Worm (Caenorhabditis elegans) whole organism, L1 larva: ENCODE results near the gene rpl-5.

Source experiments
- C04F5.9 ChIP-seq: sonication (generic microtip); optimal IDR thresholded peaks from 2 replicates; lab custom pipeline; 2016; ENCODE audit warnings: missing genetic modification characterization, missing compliant biosample characterization
- F16B12.6 ChIP-seq: fragments of 150-350 bp; optimal IDR thresholded peaks from 2 replicates; lab custom pipeline; 2014; ENCODE audit warnings: missing biosample characterization, missing genetic modification characterization
- Y116A8C.19 ChIP-seq: sonication (generic microtip); optimal IDR thresholded peaks from 2 replicates; lab custom pipeline; 2016; ENCODE audit warnings: missing compliant biosample characterization, missing genetic modification characterization, borderline replicate concordance
- aha-1 ChIP-seq: fragments of 150-350 bp; optimal IDR thresholded peaks from 2 replicates; lab custom pipeline; 2014; ENCODE audit warnings: missing biosample characterization, missing genetic modification characterization
- alr-1 ChIP-seq: fragments of 200-800 bp; sonication (Bioruptor generic); optimal IDR thresholded peaks from 2 replicates; lab custom pipeline; 2018; ENCODE audit warnings: borderline replicate concordance, mild to moderate bottlenecking, missing genetic modification characterization, missing compliant biosample characterization
- aly-2 ChIP-seq: fragments of 150-350 bp; optimal IDR thresholded peaks from 2 replicates; lab custom pipeline; 2014; ENCODE audit warnings: missing biosample characterization, missing genetic modification characterization
- blmp-1 ChIP-seq: fragments of 150-350 bp; optimal IDR thresholded peaks from 2 replicates; lab custom pipeline; 2014; ENCODE audit warnings: missing biosample characterization, missing genetic modification characterization
- ceh-63 ChIP-seq: fragments of 200-800 bp; sonication (Bioruptor generic); optimal IDR thresholded peaks from 2 replicates; lab custom pipeline; 2018; ENCODE audit warnings: mild to moderate bottlenecking, missing genetic modification characterization, missing compliant biosample characterization
- ceh-8 ChIP-seq: fragments of 200-800 bp; sonication (Bioruptor generic); optimal IDR thresholded peaks from 2 replicates; lab custom pipeline; 2018; ENCODE audit warnings: mild to moderate bottlenecking, missing genetic modification characterization, moderate library complexity, missing compliant biosample characterization
- ceh-82 ChIP-seq, 3 experiments: fragments of 150-350 bp in 1 of 3; sonication (generic microtip) in 2 of 3; optimal IDR thresholded peaks; 2 replicates each; lab custom pipeline; 2014 to 2017; ENCODE audit warnings: missing biosample characterization in 3 of 3, missing genetic modification characterization in 3 of 3
- ceh-88 ChIP-seq: fragments of 200-800 bp; sonication (Bioruptor generic); IDR thresholded peaks from 2 replicates; pipeline ENCODE4 v1.3.6; 2022; ENCODE audit warnings: missing genetic modification characterization, missing compliant biosample characterization
- ces-1 ChIP-seq: fragments of 150-350 bp; optimal IDR thresholded peaks from 2 replicates; lab custom pipeline; 2014; ENCODE audit warnings: missing biosample characterization, missing genetic modification reagents, missing genetic modification characterization
- dpl-1 ChIP-seq, 3 experiments: fragments of 150-350 bp in 2 of 3; sonication (generic microtip) in 1 of 3; optimal IDR thresholded peaks; 2 replicates each; lab custom pipeline; 2014 to 2017; ENCODE audit warnings: missing biosample characterization in 3 of 3, missing genetic modification characterization in 3 of 3, missing genetic modification reagents in 3 of 3
- dsc-1 ChIP-seq: sonication (generic microtip); optimal IDR thresholded peaks from 2 replicates; lab custom pipeline; 2016; ENCODE audit warnings: mild to moderate bottlenecking, missing genetic modification characterization, missing compliant biosample characterization
- efl-1 ChIP-seq, 4 experiments: fragments of 150-350 bp; optimal IDR thresholded peaks in 3 of 4; peaks in 1 of 4; 1 replicate in 1 of 4; 2 replicates in 3 of 4; lab custom pipeline; 2014; ENCODE audit warnings: missing biosample characterization in 2 of 4, missing genetic modification characterization in 2 of 4, missing genetic modification reagents in 2 of 4
- egl-27 ChIP-seq, 2 experiments: fragments of 150-350 bp in 1 of 2; sonication (generic microtip); optimal IDR thresholded peaks; 3 replicates each; lab custom pipeline; 2017 to 2018; ENCODE audit warnings: missing biosample characterization in 2 of 2, missing genetic modification characterization in 2 of 2, missing genetic modification reagents in 2 of 2
- fkh-8 ChIP-seq: sonication (generic microtip); optimal IDR thresholded peaks from 2 replicates; lab custom pipeline; 2016; ENCODE audit warnings: mild to moderate bottlenecking, missing genetic modification characterization, missing compliant biosample characterization
- fos-1 ChIP-seq: fragments of 150-350 bp; optimal IDR thresholded peaks from 2 replicates; lab custom pipeline; 2014; ENCODE audit warnings: missing biosample characterization, missing genetic modification characterization
- grh-1 ChIP-seq: fragments of 200-800 bp; sonication (Bioruptor generic); IDR thresholded peaks from 2 replicates; pipeline ENCODE4 v1.3.6; 2022; ENCODE audit warnings: missing genetic modification reagents, missing genetic modification characterization, missing compliant biosample characterization
- hlh-17 ChIP-seq: fragments of 200-800 bp; sonication (Bioruptor generic); optimal IDR thresholded peaks from 2 replicates; lab custom pipeline; 2018; ENCODE audit warnings: missing genetic modification characterization, mild to moderate bottlenecking, missing compliant biosample characterization, moderate library complexity, borderline replicate concordance
- irx-1 ChIP-seq: sonication (generic microtip); optimal IDR thresholded peaks from 2 replicates; lab custom pipeline; 2016; ENCODE audit warnings: missing genetic modification characterization, missing compliant biosample characterization
- isw-1 ChIP-seq: fragments of 200-800 bp; sonication (Bioruptor generic); IDR thresholded peaks from 2 replicates; pipeline ENCODE4 v1.3.6; 2022; ENCODE audit warnings: missing genetic modification characterization, missing compliant biosample characterization
- jun-1 ChIP-seq: fragments of 150-350 bp; optimal IDR thresholded peaks from 2 replicates; lab custom pipeline; 2014; ENCODE audit warnings: missing biosample characterization, missing genetic modification reagents, missing genetic modification characterization
- lin-13 ChIP-seq: fragments of 150-350 bp; optimal IDR thresholded peaks from 2 replicates; lab custom pipeline; 2014; ENCODE audit warnings: missing biosample characterization, missing genetic modification reagents, missing genetic modification characterization
- lin-35 ChIP-seq, 2 experiments: fragments of 150-350 bp; optimal IDR thresholded peaks; 2 replicates each; lab custom pipeline; 2014; ENCODE audit warnings: missing biosample characterization in 2 of 2, missing genetic modification characterization in 2 of 2, missing genetic modification reagents in 2 of 2
- lir-3 ChIP-seq: sonication (generic microtip); optimal IDR thresholded peaks from 2 replicates; lab custom pipeline; 2016; ENCODE audit warnings: mild to moderate bottlenecking, missing genetic modification characterization, moderate library complexity, missing compliant biosample characterization; ENCODE audit not compliant: poor library complexity
- lsy-2 ChIP-seq, 2 experiments: fragments of 150-350 bp; optimal IDR thresholded peaks; 2 replicates each; lab custom pipeline; 2014; ENCODE audit warnings: missing biosample characterization in 2 of 2, missing genetic modification characterization in 2 of 2
- mab-9 ChIP-seq: fragments of 200-800 bp; sonication (Bioruptor generic); IDR thresholded peaks from 2 replicates; pipeline ENCODE4 v1.3.6; 2022; ENCODE audit warnings: missing genetic modification reagents, missing genetic modification characterization, missing compliant biosample characterization
- mep-1 ChIP-seq: fragments of 150-350 bp; optimal IDR thresholded peaks from 2 replicates; lab custom pipeline; 2014; ENCODE audit warnings: missing biosample characterization, missing genetic modification characterization
- nhr-12 ChIP-seq: sonication (generic microtip); optimal IDR thresholded peaks from 2 replicates; lab custom pipeline; 2017; ENCODE audit warnings: missing biosample characterization, missing genetic modification characterization
- nhr-20 ChIP-seq: sonication (generic microtip); optimal IDR thresholded peaks from 2 replicates; lab custom pipeline; 2016; ENCODE audit warnings: mild to moderate bottlenecking, missing genetic modification characterization, missing compliant biosample characterization
- nhr-28 ChIP-seq: fragments of 150-350 bp; optimal IDR thresholded peaks from 2 replicates; lab custom pipeline; 2014; ENCODE audit warnings: missing biosample characterization, missing genetic modification characterization
- nhr-47 ChIP-seq: sonication (generic microtip); optimal IDR thresholded peaks from 2 replicates; lab custom pipeline; 2016; ENCODE audit warnings: mild to moderate bottlenecking, missing genetic modification characterization, moderate library complexity, missing compliant biosample characterization
- nhr-76 ChIP-seq: sonication (generic microtip); optimal IDR thresholded peaks from 2 replicates; lab custom pipeline; 2017; ENCODE audit warnings: missing biosample characterization, missing genetic modification characterization
- pag-3 ChIP-seq: sonication (generic microtip); optimal IDR thresholded peaks from 2 replicates; lab custom pipeline; 2017; ENCODE audit warnings: missing genetic modification characterization, mild to moderate bottlenecking, missing compliant biosample characterization, antibody characterized with exemption, borderline replicate concordance; ENCODE audit not compliant: insufficient read depth
- skn-1 ChIP-seq: fragments of 150-350 bp; optimal IDR thresholded peaks from 2 replicates; lab custom pipeline; 2014; ENCODE audit warnings: missing biosample characterization, missing genetic modification characterization
- sox-4 ChIP-seq: sonication (generic microtip); optimal IDR thresholded peaks from 2 replicates; lab custom pipeline; 2016; ENCODE audit warnings: missing genetic modification characterization, missing compliant biosample characterization
- sup-37 ChIP-seq: fragments of 200-800 bp; sonication (Bioruptor generic); optimal IDR thresholded peaks from 2 replicates; lab custom pipeline; 2018; ENCODE audit warnings: mild to moderate bottlenecking, missing genetic modification characterization, missing compliant biosample characterization
- swsn-7 ChIP-seq: sonication (generic microtip); optimal IDR thresholded peaks from 2 replicates; lab custom pipeline; 2016; ENCODE audit warnings: missing genetic modification characterization, missing compliant biosample characterization
- tbx-2 ChIP-seq: sonication (generic microtip); optimal IDR thresholded peaks from 2 replicates; lab custom pipeline; 2016; ENCODE audit warnings: missing genetic modification characterization, missing compliant biosample characterization
- tlp-1 ChIP-seq: fragments of 150-350 bp; optimal IDR thresholded peaks from 2 replicates; lab custom pipeline; 2014; ENCODE audit warnings: missing biosample characterization, missing genetic modification characterization
- vab-15 ChIP-seq: sonication (generic microtip); optimal IDR thresholded peaks from 2 replicates; lab custom pipeline; 2017; ENCODE audit warnings: missing genotype, mild to moderate bottlenecking, missing genetic modification characterization, missing compliant biosample characterization
- xbp-1 ChIP-seq: sonication (generic microtip); optimal IDR thresholded peaks from 2 replicates; lab custom pipeline; 2016; ENCODE audit warnings: missing genetic modification characterization, missing compliant biosample characterization
- zag-1 ChIP-seq: fragments of 150-350 bp; optimal IDR thresholded peaks from 2 replicates; lab custom pipeline; 2014; ENCODE audit warnings: missing biosample characterization, missing genetic modification characterization
- zip-4 ChIP-seq: fragments of 200-800 bp; sonication (Bioruptor generic); optimal IDR thresholded peaks from 2 replicates; lab custom pipeline; 2018; ENCODE audit warnings: mild to moderate bottlenecking, missing genetic modification characterization, moderate library complexity, missing compliant biosample characterization
- ztf-11 ChIP-seq, 2 experiments: sonication (generic microtip); optimal IDR thresholded peaks; 2 replicates each; lab custom pipeline; 2016 to 2017; ENCODE audit warnings: missing genetic modification characterization in 2 of 2, missing biosample characterization in 1 of 2, missing compliant biosample characterization in 1 of 2
- ztf-4 ChIP-seq: fragments of 150-350 bp; optimal IDR thresholded peaks from 2 replicates; lab custom pipeline; 2014; ENCODE audit warnings: missing biosample characterization, missing genetic modification characterization

The rpl-5 gene

DNA sequence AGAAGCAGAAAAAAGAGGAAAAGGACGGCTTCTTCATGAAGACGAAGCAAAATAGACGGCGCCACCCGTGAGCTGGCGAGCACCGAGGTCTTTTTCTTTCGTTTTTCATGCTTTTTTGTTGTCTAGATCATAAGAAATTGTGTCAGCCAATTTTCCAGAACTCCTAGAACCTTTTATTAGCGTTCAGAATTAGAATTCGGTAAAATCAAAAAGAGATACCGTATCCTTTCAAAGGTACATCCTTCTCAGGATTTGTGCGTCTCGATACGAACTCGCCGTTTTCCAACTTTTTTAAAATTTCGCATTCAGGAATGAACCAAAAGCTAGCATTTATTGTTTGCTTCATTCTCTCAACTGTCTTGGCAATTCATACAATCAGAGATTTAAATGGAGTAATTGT, 3.3 kb downstream of the rpl-5 start, which contains the start of gene F54C9.7:
F54C9.7 (plus strand) TSS at position 301 of the 400 bp plus-strand sequence.
- no peak for TF ChIP-seq mab-9 (GFP tag; lab: Robert Waterston, UW)
- no peak for TF ChIP-seq lin-13

- TF ChIP-seq ceh-63 (GFP tag; lab: Kevin White, UChicago) (no peak), aly-2 (tag; lab: Kevin White, UChicago) (no peak), ceh-88 (GFP tag; lab: Robert Waterston, UW) (no peak), nhr-12 (tag; lab: Kevin White, UChicago) (no peak), nhr-20 (tag; lab: Kevin White, UChicago) (no peak), isw-1 (GFP tag; lab: Robert Waterston, UW) (no peak)
Observed at ce11 chrII:8575184-8575583, 5.5 kb downstream of the rpl-5 start, which contains the start of gene puf-5. TSS of gene puf-5 (plus strand) at chrII:8575541.

ce11 chrII:8577509-8578099, 7.9 kb downstream of the rpl-5 start, which contains the start of gene F54C9.9:
TSS of gene F54C9.9 (plus strand) at chrII:8578049.
- TF ChIP-seq nhr-12 (tag; lab: Kevin White, UChicago) (no peak), fkh-8 (no peak), lin-35 (GFP tag; optimal IDR thresholded peaks at IDR 0.05; lab: Kevin White, UChicago) (peak; percentile 5 to 64), lir-3 (tag; lab: Kevin White, UChicago) (no peak), C04F5.9 (tag; lab: Kevin White, UChicago) (no peak), sup-37 (GFP tag; lab: Kevin White, UChicago) (no peak), irx-1 (tag; lab: Kevin White, UChicago) (no peak), F16B12.6 (peak; percentile 1), nhr-47 (tag; lab: Kevin White, UChicago) (no peak), tbx-2 (tag; lab: Kevin White, UChicago) (no peak), swsn-7 (tag; lab: Kevin White, UChicago) (no peak), ceh-8 (GFP tag; lab: Kevin White, UChicago) (no peak), hlh-17 (no peak), sox-4 (tag; lab: Kevin White, UChicago) (no peak), xbp-1 (tag; lab: Kevin White, UChicago) (no peak), tlp-1 (tag; lab: Kevin White, UChicago) (no peak), jun-1 (tag; lab: Kevin White, UChicago) (no peak), mep-1 (tag; lab: Kevin White, UChicago) (no peak), nhr-76 (tag; lab: Kevin White, UChicago) (no peak), ceh-82 (tag; optimal IDR thresholded peaks at IDR 0.05; lab: Kevin White, UChicago) (no peak), nhr-20 (tag; lab: Kevin White, UChicago) (no peak), skn-1 (tag; lab: Kevin White, UChicago) (no peak), lsy-2 (tag; optimal IDR thresholded peaks at IDR 0.05; lab: Kevin White, UChicago) (peak in 1 of 2 experiments; percentile 66), alr-1 (tag; lab: Kevin White, UChicago) (no peak), nhr-28 (tag; lab: Kevin White, UChicago) (no peak), ceh-88 (GFP tag; lab: Robert Waterston, UW) (no peak), ces-1 (GFP tag; lab: Kevin White, UChicago) (no peak), ztf-4 (no peak), efl-1 (optimal IDR thresholded peaks at IDR 0.05; lab: Kevin White, UChicago) (peak; percentile 7 to 32), efl-1 (GFP tag; optimal IDR thresholded peaks at IDR 0.05 in 1 of 2; lab: Kevin White, UChicago) (peak; percentile 29 to 87), blmp-1 (peak; percentile 49), fos-1 (tag; lab: Kevin White, UChicago) (no peak), egl-27 (tag; optimal IDR thresholded peaks at IDR 0.05; lab: Kevin White, UChicago) (no peak), ztf-11 (tag; optimal IDR thresholded peaks at IDR 0.05; lab: Kevin White, UChicago) (no peak), Y116A8C.19 (tag; lab: Kevin White, UChicago) (no peak), pag-3 (no peak), zag-1 (tag; lab: Kevin White, UChicago) (no peak), dpl-1 (GFP tag; optimal IDR thresholded peaks at IDR 0.05; lab: Kevin White, UChicago) (peak; percentile 21 to 44 (median 26)), grh-1 (GFP tag; lab: Robert Waterston, UW) (no peak), dsc-1 (no peak), zip-4 (GFP tag; lab: Kevin White, UChicago) (no peak), vab-15 (tag; lab: Kevin White, UChicago) (no peak), aha-1 (no peak)
